Fruit fly (Drosophila melanogaster) whole organism, wandering third instar larva: ENCODE results near the gene Atg8a.
A peak's percentile ranks its signal among the peaks of the same experiment; 100 is the strongest.

Source experiments
- Abd-B ChIP-seq: fragments of >200 bp; optimal IDR thresholded peaks from 2 replicates; lab custom pipeline; 2017; ENCODE audit warnings: missing biosample characterization, missing genetic modification characterization
- CG32264 ChIP-seq: fragments of 200-800 bp; sonication (Bioruptor generic); optimal IDR thresholded peaks from 2 replicates; lab custom pipeline; 2016; ENCODE audit warnings: missing biosample characterization, missing genetic modification characterization
- CG9705 ChIP-seq: fragments of 200-800 bp; sonication (Bioruptor generic); optimal IDR thresholded peaks from 2 replicates; lab custom pipeline; 2018; ENCODE audit warnings: missing biosample characterization, mild to moderate bottlenecking, missing genetic modification characterization
- CrebA ChIP-seq: fragments of 200-800 bp; sonication (Bioruptor generic); optimal IDR thresholded peaks from 2 replicates; lab custom pipeline; 2016; ENCODE audit warnings: missing biosample characterization, mild to moderate bottlenecking, missing genetic modification characterization, borderline replicate concordance
- Dfd ChIP-seq: fragments of >200 bp; optimal IDR thresholded peaks from 2 replicates; lab custom pipeline; 2017; ENCODE audit warnings: missing biosample characterization, missing genetic modification characterization
- Dif ChIP-seq: fragments of 200-275, 200-300 bp; sonication (Bioruptor generic); optimal IDR thresholded peaks from 2 replicates; lab custom pipeline; 2018; ENCODE audit warnings: missing biosample characterization, missing genetic modification characterization; ENCODE audit not compliant: partially characterized antibody
- GATAd ChIP-seq: sonication (Bioruptor generic); optimal IDR thresholded peaks from 2 replicates; lab custom pipeline; 2016; ENCODE audit warnings: missing biosample characterization, missing genetic modification characterization
- HLH106 ChIP-seq: fragments of 200-800 bp; optimal IDR thresholded peaks from 3 replicates; lab custom pipeline; 2019; ENCODE audit warnings: missing biosample characterization, mild to moderate bottlenecking, missing genetic modification characterization, moderate library complexity
- Hnf4 ChIP-seq: fragments of 200-800 bp; sonication (Bioruptor generic); optimal IDR thresholded peaks from 2 replicates; lab custom pipeline; 2016; ENCODE audit warnings: missing biosample characterization, mild to moderate bottlenecking, missing genetic modification characterization
- Hr78 ChIP-seq: fragments of >200 bp; optimal IDR thresholded peaks from 2 replicates; lab custom pipeline; 2017; ENCODE audit warnings: missing biosample characterization, missing genetic modification characterization
- Hr83 ChIP-seq: fragments of 200-300 bp; sonication (Bioruptor generic); optimal IDR thresholded peaks from 2 replicates; lab custom pipeline; 2016; ENCODE audit warnings: missing biosample characterization, mild to moderate bottlenecking, missing genetic modification characterization, moderate library complexity; ENCODE audit not compliant: poor library complexity, severe bottlenecking
- Jra ChIP-seq: sonication (Bioruptor generic); optimal IDR thresholded peaks from 2 replicates; lab custom pipeline; 2016; ENCODE audit warnings: missing biosample characterization, missing genetic modification characterization
- Mio ChIP-seq: sonication (Bioruptor generic); optimal IDR thresholded peaks from 2 replicates; lab custom pipeline; 2016; ENCODE audit warnings: missing biosample characterization, missing genetic modification characterization
- Myc ChIP-seq: fragments of >200 bp; optimal IDR thresholded peaks from 2 replicates; lab custom pipeline; 2017
- N ChIP-seq: fragments of >200 bp; optimal IDR thresholded peaks from 2 replicates; lab custom pipeline; 2018; ENCODE audit warnings: missing biosample characterization, missing external identifiers, missing genetic modification characterization
- OdsH ChIP-seq: fragments of 200-800 bp; sonication (Bioruptor generic); optimal IDR thresholded peaks from 2 replicates; lab custom pipeline; 2016; ENCODE audit warnings: missing biosample characterization, mild to moderate bottlenecking, missing genetic modification characterization
- Rel ChIP-seq, 2 experiments: fragments of 200-800 bp; sonication (Bioruptor generic) in 1 of 2; optimal IDR thresholded peaks; 2 replicates in 1 of 2; 3 replicates in 1 of 2; lab custom pipeline; 2016 to 2019; ENCODE audit warnings: mild to moderate bottlenecking in 2 of 2, missing biosample characterization in 2 of 2, missing genetic modification characterization in 2 of 2, moderate library complexity in 1 of 2
- Sp1 ChIP-seq: fragments of 200-800 bp; sonication (Bioruptor generic); optimal IDR thresholded peaks from 3 replicates; lab custom pipeline; 2019; ENCODE audit warnings: missing biosample characterization, mild to moderate bottlenecking, missing genetic modification characterization, moderate library complexity
- Vsx2 ChIP-seq: fragments of 200-300, 225-300 bp; sonication (Bioruptor generic); optimal IDR thresholded peaks from 2 replicates; lab custom pipeline; 2018; ENCODE audit warnings: missing biosample characterization, missing genetic modification characterization; ENCODE audit not compliant: partially characterized antibody
- br ChIP-seq: fragments of 200-800 bp; sonication (Bioruptor generic); optimal IDR thresholded peaks from 2 replicates; lab custom pipeline; 2016; ENCODE audit warnings: missing biosample characterization, missing genetic modification characterization
- brk ChIP-seq: fragments of 200-800 bp; sonication (Bioruptor generic); optimal IDR thresholded peaks from 2 replicates; lab custom pipeline; 2016; ENCODE audit warnings: missing biosample characterization, mild to moderate bottlenecking, missing genetic modification characterization
- dl ChIP-seq, 2 experiments: fragments of 175-275, 200-275 bp in 1 of 2; fragments of 200-275 bp in 1 of 2; sonication (Bioruptor generic); optimal IDR thresholded peaks; lab custom pipeline; 2018; ENCODE audit warnings: mild to moderate bottlenecking in 2 of 2, missing biosample characterization in 2 of 2, missing genetic modification characterization in 2 of 2, moderate library complexity in 2 of 2; ENCODE audit not compliant: partially characterized antibody in 2 of 2, insufficient read depth in 1 of 2
- dmrt93B ChIP-seq: fragments of 200-800 bp; sonication (Bioruptor generic); optimal IDR thresholded peaks from 2 replicates; lab custom pipeline; 2018; ENCODE audit warnings: missing biosample characterization, mild to moderate bottlenecking, missing genetic modification characterization
- dsf ChIP-seq: sonication (Bioruptor generic); optimal IDR thresholded peaks from 2 replicates; lab custom pipeline; 2016; ENCODE audit warnings: missing biosample characterization, missing genetic modification characterization, borderline replicate concordance
- ey ChIP-seq: fragments of 200-800 bp; sonication (Bioruptor generic); optimal IDR thresholded peaks from 2 replicates; lab custom pipeline; 2016; ENCODE audit warnings: missing biosample characterization, missing genetic modification characterization
- foxo ChIP-seq, 2 experiments: fragments of 200-800 bp; sonication (Bioruptor generic); optimal IDR thresholded peaks; 2 replicates in 1 of 2; 3 replicates in 1 of 2; lab custom pipeline; 2016 to 2017; ENCODE audit warnings: missing biosample characterization in 2 of 2, missing genetic modification characterization in 2 of 2
- fru ChIP-seq: fragments of 200-800 bp; sonication (Bioruptor generic); optimal IDR thresholded peaks from 3 replicates; lab custom pipeline; 2016; ENCODE audit warnings: missing biosample characterization, mild to moderate bottlenecking, missing genetic modification characterization
- h ChIP-seq: fragments of 200-800 bp; sonication (Bioruptor generic); optimal IDR thresholded peaks from 3 replicates; lab custom pipeline; 2016; ENCODE audit warnings: missing biosample characterization, mild to moderate bottlenecking, missing genetic modification characterization
- jim ChIP-seq: fragments of 175-275, 200-325 bp; sonication (Bioruptor generic); optimal IDR thresholded peaks from 2 replicates; lab custom pipeline; 2016; ENCODE audit warnings: missing biosample characterization, mild to moderate bottlenecking, missing genetic modification characterization
- lola ChIP-seq: fragments of >200 bp; optimal IDR thresholded peaks from 2 replicates; lab custom pipeline; 2017; ENCODE audit warnings: missing biosample characterization, missing genetic modification characterization
- pan ChIP-seq: fragments of >200 bp; optimal IDR thresholded peaks from 2 replicates; lab custom pipeline; 2017
- psq ChIP-seq: fragments of 200-800 bp; sonication (Bioruptor generic); optimal IDR thresholded peaks from 3 replicates; lab custom pipeline; 2017; ENCODE audit warnings: missing biosample characterization, mild to moderate bottlenecking, missing genetic modification characterization, moderate library complexity
- rgr ChIP-seq: fragments of 200-800 bp; sonication (Bioruptor generic); optimal IDR thresholded peaks from 3 replicates; lab custom pipeline; 2016; ENCODE audit warnings: missing biosample characterization, mild to moderate bottlenecking, missing genetic modification characterization
- sage ChIP-seq: fragments of 200-800 bp; sonication (Bioruptor generic); optimal IDR thresholded peaks from 2 replicates; lab custom pipeline; 2016; ENCODE audit warnings: missing biosample characterization, mild to moderate bottlenecking, missing genetic modification characterization
- sv ChIP-seq: fragments of 200-800 bp; sonication (Bioruptor generic); optimal IDR thresholded peaks from 3 replicates; lab custom pipeline; 2016; ENCODE audit warnings: missing biosample characterization, missing genetic modification characterization
- tai ChIP-seq: sonication (Bioruptor generic); optimal IDR thresholded peaks from 2 replicates; lab custom pipeline; 2016; ENCODE audit warnings: missing biosample characterization, missing genetic modification characterization
- usp ChIP-seq: fragments of >200 bp; optimal IDR thresholded peaks from 2 replicates; lab custom pipeline; 2017; ENCODE audit warnings: missing biosample characterization, missing genetic modification characterization
- woc ChIP-seq: sonication (Bioruptor generic); optimal IDR thresholded peaks from 2 replicates; lab custom pipeline; 2016; ENCODE audit warnings: missing biosample characterization, mild to moderate bottlenecking, missing genetic modification characterization

Gene Atg8a

DNA sequence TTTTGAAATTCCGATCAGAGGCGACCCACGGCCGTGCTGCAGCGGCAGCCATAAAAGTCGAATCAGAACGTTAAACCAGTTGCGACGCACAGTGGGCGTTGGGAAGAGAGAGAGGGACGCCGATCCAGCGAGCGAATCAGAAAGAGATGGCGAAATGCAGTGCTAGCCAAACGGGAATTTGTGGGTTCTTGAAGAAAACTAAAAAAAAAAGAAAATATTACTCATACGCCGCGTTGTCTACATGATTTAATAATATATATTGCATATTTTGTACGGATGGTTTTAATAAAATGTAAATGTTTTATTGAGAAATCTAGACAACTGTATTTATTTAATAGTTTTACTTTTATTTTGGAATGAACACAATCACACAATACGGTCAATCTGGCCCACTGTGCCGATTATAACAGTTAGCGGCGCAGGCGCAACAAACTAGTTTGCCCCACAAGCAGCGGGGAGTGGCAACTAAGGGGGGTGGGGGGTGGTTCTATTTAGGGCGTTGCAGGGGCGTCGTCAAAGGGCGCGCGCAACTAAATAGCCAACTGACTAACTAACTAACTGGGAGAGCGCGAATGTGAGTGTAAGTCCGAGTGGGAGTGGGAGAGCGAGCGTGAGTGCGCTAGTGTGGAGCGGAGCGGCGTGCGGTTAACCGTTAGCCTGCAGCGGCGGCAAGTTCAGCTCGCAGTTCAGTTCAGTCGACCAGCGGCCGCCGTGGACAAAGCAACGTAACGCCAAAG, 3.9 kb upstream of the Atg8a start, which contains the start of gene CG15211 (continued):
- TF ChIP-seq Myc (no peak), CG32264 (no peak), brk (GFP tag; lab: Kevin White, UChicago) (peak; percentile 11), Abd-B (no peak), sv (peak; percentile 39), tai (no peak)

DNA sequence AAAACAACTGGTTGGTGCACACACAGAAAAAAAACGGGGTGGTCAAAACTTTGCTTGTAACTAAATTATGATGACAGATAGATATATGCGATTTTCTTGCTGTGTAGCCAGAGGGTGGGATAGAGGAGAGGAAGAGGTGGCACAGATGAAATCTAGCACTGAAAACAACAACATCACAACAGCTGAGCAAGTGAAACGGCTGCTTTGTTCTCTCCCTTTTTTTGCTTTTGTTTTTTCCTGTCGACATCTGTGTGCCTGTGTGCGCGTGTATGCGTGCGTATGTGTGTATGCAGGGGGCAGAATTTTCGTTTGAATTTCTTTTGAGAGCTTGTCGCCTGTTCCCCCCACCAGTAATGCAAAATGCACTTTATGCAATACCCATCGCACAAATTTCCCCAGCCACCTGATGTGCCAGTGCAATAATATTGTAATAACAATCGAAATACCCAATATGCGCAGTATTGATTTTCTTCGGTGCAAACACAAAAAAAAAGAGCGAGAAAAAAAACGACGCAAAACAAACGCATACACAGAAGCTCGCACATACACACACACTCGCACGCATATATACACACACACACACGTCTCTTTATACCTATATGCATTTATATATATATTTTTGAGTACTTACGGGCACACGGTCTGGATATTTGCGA, 660 bp downstream of the Atg8a start:
- TF ChIP-seq ey (GFP tag; lab: Kevin White, UChicago) (peak; percentile 68), dl (GFP tag; optimal IDR thresholded peaks at IDR 0.05; lab: Kevin White, UChicago; ENCODE audit: insufficient read depth in 1 of 2, partially characterized antibody in 2 of 2) (no peak), Hr78 (no peak), foxo (GFP tag; optimal IDR thresholded peaks at IDR 0.05; lab: Kevin White, UChicago) (peak in 1 of 2 experiments; percentile 54), h (GFP tag; lab: Kevin White, UChicago) (peak; percentile 68), Hr83 (GFP tag; lab: Kevin White, UChicago) (peak; percentile 28), fru (GFP tag; lab: Kevin White, UChicago) (peak; percentile 68), OdsH (peak; percentile 32), woc (GFP tag; lab: Kevin White, UChicago) (peak; percentile 50), Jra (GFP tag; lab: Kevin White, UChicago) (no peak), Sp1 (GFP tag; lab: Kevin White, UChicago) (peak; percentile 35), brk (GFP tag; lab: Kevin White, UChicago) (peak; percentile 14), lola (GFP tag; lab: Kevin White, UChicago) (no peak), psq (GFP tag; lab: Kevin White, UChicago) (peak; percentile 40), CrebA (GFP tag; lab: Kevin White, UChicago) (no peak), HLH106 (tag; lab: Kevin White, UChicago) (peak; percentile 58), rgr (GFP tag; lab: Kevin White, UChicago) (peak; percentile 58), CG32264 (peak; percentile 5), GATAd (no peak), sage (no peak), Myc (no peak), tai (no peak), Hnf4 (GFP tag; lab: Kevin White, UChicago) (peak; percentile 38), N (peak; percentile 72), usp (GFP tag; lab: Kevin White, UChicago) (no peak), CG9705 (GFP tag; lab: Kevin White, UChicago) (no peak), sv (peak; percentile 51), Dif (GFP tag; lab: Kevin White, UChicago) (no peak), Rel (GFP tag; optimal IDR thresholded peaks at IDR 0.05; lab: Kevin White, UChicago) (no peak), Rel (tag; optimal IDR thresholded peaks at IDR 0.05; lab: Kevin White, UChicago) (peak; percentile 45), pan (no peak), dsf (GFP tag; lab: Kevin White, UChicago) (no peak), br (GFP tag; lab: Kevin White, UChicago) (peak; percentile 66), jim (GFP tag; lab: Kevin White, UChicago) (no peak), dmrt93B (GFP tag; lab: Kevin White, UChicago) (peak; percentile 14), Vsx2 (GFP tag; lab: Kevin White, UChicago) (no peak), Abd-B (no peak), Mio (no peak), Dfd (GFP tag; lab: Kevin White, UChicago) (no peak)
